Fruit fly (Drosophila melanogaster) whole organism, embryonic: ENCODE measurements around the gene qless.

ENCODE experiments used
- B-H2 ChIP-seq: fragments of 200-800 bp; sonication (Bioruptor generic); optimal IDR thresholded peaks from 2 replicates; lab custom pipeline; 2018; ENCODE audit warnings: missing biosample characterization, mild to moderate bottlenecking, missing genetic modification characterization
- CG11504 ChIP-seq: fragments of 200-800 bp; sonication (Bioruptor generic); optimal IDR thresholded peaks from 3 replicates; lab custom pipeline; 2019; ENCODE audit warnings: missing biosample characterization, mild to moderate bottlenecking, missing genetic modification characterization, moderate library complexity
- CG13296 ChIP-seq: fragments of 200-800 bp; sonication (Bioruptor generic); optimal IDR thresholded peaks from 3 replicates; lab custom pipeline; 2018; ENCODE audit warnings: missing biosample characterization, mild to moderate bottlenecking, missing genetic modification characterization
- CG13775 ChIP-seq: fragments of 200-800 bp; sonication (Bioruptor generic); optimal IDR thresholded peaks from 3 replicates; lab custom pipeline; 2017; ENCODE audit warnings: missing biosample characterization, mild to moderate bottlenecking, missing genetic modification characterization
- CG14667 ChIP-seq: fragments of 200-800 bp; sonication (Bioruptor generic); IDR thresholded peaks from 2 replicates; pipeline ENCODE4 v1.3.6; 2022; ENCODE audit warnings: missing biosample characterization, missing genetic modification characterization
- CG15479 ChIP-seq: fragments of 200-800 bp; sonication (Bioruptor generic); optimal IDR thresholded peaks from 3 replicates; lab custom pipeline; 2019; ENCODE audit warnings: missing biosample characterization, mild to moderate bottlenecking, missing genetic modification characterization, moderate library complexity
- CG18599 ChIP-seq: fragments of 200-800 bp; sonication (Bioruptor generic); optimal IDR thresholded peaks from 3 replicates; lab custom pipeline; 2017; ENCODE audit warnings: missing biosample characterization, missing genetic modification characterization, mild to moderate bottlenecking, moderate library complexity, missing genetic modification reagents
- CG2202 ChIP-seq: fragments of 200-800 bp; sonication (Bioruptor generic); optimal IDR thresholded peaks from 2 replicates; lab custom pipeline; 2018; ENCODE audit warnings: missing biosample characterization, mild to moderate bottlenecking, missing genetic modification characterization
- CG33213 ChIP-seq: fragments of 200-800 bp; sonication (Bioruptor generic); optimal IDR thresholded peaks from 3 replicates; lab custom pipeline; 2016; ENCODE audit warnings: missing biosample characterization, missing genetic modification characterization
- CG34376 ChIP-seq: fragments of 200-800 bp; sonication (Bioruptor generic); optimal IDR thresholded peaks from 2 replicates; lab custom pipeline; 2018; ENCODE audit warnings: missing biosample characterization, mild to moderate bottlenecking, missing genetic modification characterization
- CG3995 ChIP-seq: fragments of 200-800 bp; sonication (Bioruptor generic); optimal IDR thresholded peaks from 3 replicates; lab custom pipeline; 2016; ENCODE audit warnings: missing biosample characterization, missing genetic modification characterization
- CG6791 ChIP-seq: fragments of 200-800 bp; sonication (Bioruptor generic); IDR thresholded peaks from 3 replicates; pipeline ENCODE4 v1.3.6; 2022; ENCODE audit warnings: missing biosample characterization, missing genetic modification characterization; ENCODE audit not compliant: partially characterized antibody
- CG6813 ChIP-seq: fragments of 200-800 bp; sonication (Bioruptor generic); optimal IDR thresholded peaks from 2 replicates; lab custom pipeline; 2017; ENCODE audit warnings: missing biosample characterization, missing genetic modification characterization, mild to moderate bottlenecking, moderate library complexity, missing genetic modification reagents
- CG7271 ChIP-seq: fragments of 200-800 bp; sonication (Bioruptor generic); optimal IDR thresholded peaks from 2 replicates; lab custom pipeline; 2018; ENCODE audit warnings: missing biosample characterization, mild to moderate bottlenecking, missing genetic modification characterization, moderate library complexity
- CG7556 ChIP-seq: fragments of 200-800 bp; sonication (Bioruptor generic); optimal IDR thresholded peaks from 2 replicates; lab custom pipeline; 2017; ENCODE audit warnings: missing biosample characterization, mild to moderate bottlenecking, missing genetic modification characterization
- CG9437 ChIP-seq: fragments of 200-800 bp; sonication (Bioruptor generic); optimal IDR thresholded peaks from 2 replicates; lab custom pipeline; 2018; ENCODE audit warnings: missing biosample characterization, mild to moderate bottlenecking, missing genetic modification characterization
- D19B ChIP-seq: fragments of 200-800 bp; sonication (Bioruptor generic); optimal IDR thresholded peaks from 2 replicates; lab custom pipeline; 2017; ENCODE audit warnings: missing biosample characterization, mild to moderate bottlenecking, missing genetic modification characterization
- Deaf1 ChIP-seq: fragments of 200-800 bp; optimal IDR thresholded peaks from 3 replicates; lab custom pipeline; 2019; ENCODE audit warnings: missing biosample characterization, mild to moderate bottlenecking, missing genetic modification characterization, moderate library complexity
- Doc3 ChIP-seq: fragments of 200-800 bp; sonication (Bioruptor generic); IDR thresholded peaks from 3 replicates; pipeline ENCODE4 v1.3.6; 2022; ENCODE audit warnings: missing biosample characterization, missing genetic modification characterization; ENCODE audit not compliant: partially characterized antibody
- H2.0 ChIP-seq: fragments of 200-800 bp; sonication (Bioruptor generic); IDR thresholded peaks from 2 replicates; pipeline ENCODE4 v1.3.6; 2022; ENCODE audit warnings: missing biosample characterization, missing genetic modification characterization
- HLH4C ChIP-seq: fragments of 200-800 bp; sonication (Bioruptor generic); IDR thresholded peaks from 3 replicates; pipeline ENCODE4 v1.3.6; 2022; ENCODE audit warnings: missing biosample characterization, missing genetic modification characterization; ENCODE audit not compliant: partially characterized antibody
- HmgZ ChIP-seq: fragments of 200-800 bp; sonication (Bioruptor generic); optimal IDR thresholded peaks from 2 replicates; lab custom pipeline; 2018; ENCODE audit warnings: missing biosample characterization, mild to moderate bottlenecking, missing genetic modification characterization
- Hmr ChIP-seq: fragments of 200-800 bp; sonication (Bioruptor generic); optimal IDR thresholded peaks from 3 replicates; lab custom pipeline; 2017; ENCODE audit warnings: mild to moderate bottlenecking, missing biosample characterization, missing genetic modification reagents, missing genetic modification characterization
- Hsf ChIP-seq: fragments of 200-800 bp; sonication (Bioruptor generic); optimal IDR thresholded peaks from 3 replicates; lab custom pipeline; 2016; ENCODE audit warnings: missing biosample characterization, missing genetic modification characterization
- Max ChIP-seq: fragments of 200-800 bp; sonication (Bioruptor generic); optimal IDR thresholded peaks from 2 replicates; lab custom pipeline; 2016; ENCODE audit warnings: missing biosample characterization, mild to moderate bottlenecking, missing genetic modification characterization
- NFAT ChIP-seq: fragments of 200-800 bp; sonication (Bioruptor generic); IDR thresholded peaks from 2 replicates; pipeline ENCODE4 v1.3.6; 2022; ENCODE audit warnings: missing biosample characterization, missing genetic modification characterization
- Spps ChIP-seq: fragments of 200-800 bp; sonication (Bioruptor generic); optimal IDR thresholded peaks from 2 replicates; lab custom pipeline; 2018; ENCODE audit warnings: missing biosample characterization, mild to moderate bottlenecking, missing genetic modification characterization
- Vsx1 ChIP-seq: fragments of 200-800 bp; sonication (Bioruptor generic); optimal IDR thresholded peaks from 2 replicates; lab custom pipeline; 2017; ENCODE audit warnings: missing biosample characterization, mild to moderate bottlenecking, missing genetic modification characterization, missing genetic modification reagents
- caup ChIP-seq: fragments of 200-800 bp; sonication (Bioruptor generic); optimal IDR thresholded peaks from 3 replicates; lab custom pipeline; 2017; ENCODE audit warnings: missing biosample characterization, mild to moderate bottlenecking, missing genetic modification characterization, moderate library complexity; ENCODE audit not compliant: severe bottlenecking
- chn ChIP-seq: fragments of 200-800 bp; sonication (Bioruptor generic); optimal IDR thresholded peaks from 2 replicates; lab custom pipeline; 2016; ENCODE audit warnings: missing biosample characterization, missing genetic modification characterization
- corto ChIP-seq: fragments of 200-800 bp; sonication (Bioruptor generic); optimal IDR thresholded peaks from 2 replicates; lab custom pipeline; 2016; ENCODE audit warnings: missing biosample characterization, mild to moderate bottlenecking, missing genetic modification characterization, moderate library complexity
- dmrt11E ChIP-seq: fragments of 200-800 bp; sonication (Bioruptor generic); optimal IDR thresholded peaks from 3 replicates; lab custom pipeline; 2018; ENCODE audit warnings: missing biosample characterization, mild to moderate bottlenecking, missing genetic modification characterization, moderate library complexity
- emc ChIP-seq: fragments of 200-800 bp; sonication (Bioruptor generic); optimal IDR thresholded peaks from 2 replicates; lab custom pipeline; 2016; ENCODE audit warnings: missing biosample characterization, missing genetic modification characterization
- exex ChIP-seq: fragments of 200-800 bp; sonication (Bioruptor generic); optimal IDR thresholded peaks from 4 replicates; lab custom pipeline; 2018; ENCODE audit warnings: missing biosample characterization, mild to moderate bottlenecking, missing genetic modification characterization, moderate library complexity
- gcm ChIP-seq: fragments of 200-800 bp; sonication (Bioruptor generic); optimal IDR thresholded peaks from 2 replicates; lab custom pipeline; 2019; ENCODE audit warnings: missing biosample characterization, mild to moderate bottlenecking, missing genetic modification characterization, moderate library complexity
- grn ChIP-seq: fragments of 200-800 bp; sonication (Bioruptor generic); optimal IDR thresholded peaks from 3 replicates; lab custom pipeline; 2017; ENCODE audit warnings: missing biosample characterization, missing genetic modification characterization
- nau ChIP-seq: fragments of 200-800 bp; sonication (Bioruptor generic); optimal IDR thresholded peaks from 3 replicates; lab custom pipeline; 2017; ENCODE audit warnings: missing biosample characterization, mild to moderate bottlenecking, missing genetic modification characterization, missing genetic modification reagents
- otp ChIP-seq: fragments of 200-800 bp; sonication (Bioruptor generic); IDR thresholded peaks from 3 replicates; pipeline ENCODE4, ENCODE4 v1.3.6; 2022; ENCODE audit warnings: missing biosample characterization, missing genetic modification characterization
- repo ChIP-seq: fragments of 200-800 bp; sonication (Bioruptor generic); optimal IDR thresholded peaks from 2 replicates; lab custom pipeline; 2016; ENCODE audit warnings: missing biosample characterization, missing genetic modification characterization
- row ChIP-seq: fragments of 200-800 bp; sonication (Bioruptor generic); IDR thresholded peaks from 3 replicates; pipeline ENCODE4 v1.3.6; 2022; ENCODE audit warnings: missing biosample characterization, missing genetic modification characterization
- slbo ChIP-seq: fragments of 200-800 bp; sonication (Bioruptor generic); IDR thresholded peaks from 2 replicates; pipeline ENCODE4 v1.3.6; 2022; ENCODE audit warnings: missing biosample characterization, missing genetic modification characterization
- sug ChIP-seq: fragments of 200-800 bp; optimal IDR thresholded peaks from 2 replicates; lab custom pipeline; 2019; ENCODE audit warnings: missing biosample characterization, mild to moderate bottlenecking, missing genetic modification characterization, moderate library complexity
- vvl ChIP-seq: fragments of 200-800 bp; sonication (Bioruptor generic); IDR thresholded peaks from 2 replicates; pipeline ENCODE4 v1.3.6; 2022; ENCODE audit warnings: missing biosample characterization, missing genetic modification characterization
- z ChIP-seq: fragments of 200-800 bp; sonication (Bioruptor generic); IDR thresholded peaks from 3 replicates; pipeline ENCODE4 v1.3.6; 2022; ENCODE audit warnings: missing biosample characterization, missing genetic modification characterization

qless gene

DNA sequence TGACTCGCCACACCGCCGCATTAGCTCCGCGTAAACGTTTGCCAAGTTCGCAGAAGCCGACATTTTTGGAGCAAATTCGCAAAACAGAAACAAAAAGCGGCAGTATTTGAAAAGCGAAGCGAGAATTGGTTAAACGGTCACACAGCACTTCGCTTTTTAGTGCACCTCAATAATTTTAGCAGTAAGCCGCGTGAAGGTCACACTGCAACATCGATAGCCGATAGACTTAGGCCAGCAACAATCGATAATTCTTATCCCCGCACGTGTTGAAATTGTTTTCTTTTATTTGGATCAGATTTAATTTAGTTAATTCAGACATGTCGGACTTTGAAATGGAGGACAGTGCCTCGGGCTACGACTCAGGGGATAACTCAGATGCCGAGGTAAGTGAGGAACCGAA, 39.2 kb downstream of the qless start, which contains the start of the genes Zwilch and CG1542 (continued):
- TF ChIP-seq Max (GFP tag; lab: Kevin White, UChicago): peak; percentile 78
- TF ChIP-seq CG6791 (GFP tag; lab: Robert Waterston, UW): peak; percentile 77
- TF ChIP-seq CG13775 (GFP tag; lab: Kevin White, UChicago): no peak
- TF ChIP-seq Doc3 (GFP tag; lab: Robert Waterston, UW): peak; percentile 43
- TF ChIP-seq corto (GFP tag; lab: Kevin White, UChicago): no peak
- no peak for TF ChIP-seq Spps (tag; lab: Kevin White, UChicago)
- TF ChIP-seq repo: no peak
- no peak for TF ChIP-seq CG13296 (GFP tag; lab: Kevin White, UChicago)
- no peak for TF ChIP-seq CG14667 (GFP tag; lab: Robert Waterston, UW)
- TF ChIP-seq CG11504 (tag; lab: Kevin White, UChicago): no peak
- peak; percentile 14 for TF ChIP-seq Hsf (GFP tag; lab: Kevin White, UChicago)
- TF ChIP-seq vvl (GFP tag; lab: Robert Waterston, UW): peak; percentile 57; the same call in 1 of the 2 replicates
- TF ChIP-seq HmgZ (tag; lab: Kevin White, UChicago): peak; percentile 66
- TF ChIP-seq CG6813 (GFP tag; lab: Kevin White, UChicago): no peak

DNA sequence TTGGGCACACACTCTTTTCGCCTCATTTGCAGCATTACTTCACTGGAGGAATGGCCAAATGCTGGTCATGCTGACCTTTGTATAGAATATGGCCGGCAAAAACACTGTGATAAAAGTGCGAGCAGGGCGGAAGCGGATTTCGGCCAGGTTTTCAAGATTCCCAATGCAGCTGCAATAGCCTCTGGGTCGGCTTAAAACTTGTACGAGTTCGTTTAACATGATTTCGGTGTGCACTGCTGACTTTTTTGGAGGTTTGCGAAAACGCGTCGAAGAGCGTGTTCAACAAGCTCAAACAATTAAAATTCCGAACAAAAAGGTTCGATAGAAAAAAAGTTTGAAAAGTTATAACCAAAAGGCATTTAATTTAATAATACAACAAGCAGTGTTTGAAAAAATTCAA, 41.8 kb downstream of the qless start, which contains the start of gene chp:
chp (minus strand) TSS at position 101 of the 400 bp plus-strand sequence.
- no peak for TF ChIP-seq CG7556 (GFP tag; lab: Kevin White, UChicago)
- TF ChIP-seq CG2202 (tag; lab: Kevin White, UChicago): no peak
- TF ChIP-seq nau (GFP tag; lab: Kevin White, UChicago): no peak
- TF ChIP-seq CG33213 (GFP tag; lab: Kevin White, UChicago): no peak
- no peak for TF ChIP-seq z (GFP tag; lab: Robert Waterston, UW)

DNA sequence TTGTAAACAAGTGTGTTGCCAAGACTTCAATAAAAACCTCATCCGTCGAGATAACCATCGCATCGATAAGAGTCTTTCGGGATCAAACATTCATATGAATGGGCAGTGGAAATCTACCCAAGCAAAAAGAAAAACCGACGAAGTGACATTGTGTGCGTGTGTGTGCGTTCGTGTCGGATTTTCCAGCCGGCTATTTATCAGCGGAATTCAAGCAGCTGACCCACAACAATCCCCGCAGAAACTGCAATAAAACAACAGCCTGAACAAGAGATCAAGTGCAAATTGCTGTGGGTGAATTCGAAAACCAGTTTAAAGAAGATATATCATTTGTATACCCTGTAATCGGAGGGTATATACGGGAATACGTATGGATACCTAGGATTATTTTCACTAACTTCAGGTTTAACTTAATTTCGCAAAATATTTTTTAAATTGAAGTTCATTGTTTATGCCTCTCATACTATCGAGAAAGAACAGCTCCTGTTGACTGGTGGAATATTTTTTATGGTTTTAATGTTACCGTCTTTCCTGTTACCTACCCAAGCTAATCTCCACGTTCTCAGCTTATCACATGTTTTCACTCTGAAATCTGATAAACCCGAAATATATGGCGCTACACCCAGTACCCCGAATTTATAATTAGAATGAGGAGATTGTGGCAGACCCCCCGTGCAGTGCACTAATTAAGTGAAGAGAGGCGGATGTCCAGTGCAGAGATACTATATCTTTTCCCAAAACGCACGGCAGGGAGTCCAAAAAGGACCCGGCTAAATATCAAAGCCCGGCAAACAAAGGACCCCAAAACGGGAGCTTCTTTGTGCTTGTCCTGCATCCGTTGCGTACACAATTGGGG, 55.0 kb downstream of the qless start:
- no peak for TF ChIP-seq emc (GFP tag; lab: Kevin White, UChicago)
- TF ChIP-seq H2.0 (GFP tag; lab: Robert Waterston, UW): no peak
- TF ChIP-seq Deaf1: no peak
- peak; percentile 48 for TF ChIP-seq D19B
- peak; percentile 40 for TF ChIP-seq CG34376
- TF ChIP-seq chn (GFP tag; lab: Kevin White, UChicago): no peak
- TF ChIP-seq sug (tag; lab: Kevin White, UChicago): peak; percentile 98
- peak; percentile 37 for TF ChIP-seq grn (GFP tag; lab: Kevin White, UChicago)
- TF ChIP-seq CG18599 (GFP tag; lab: Kevin White, UChicago): peak; percentile 5
- TF ChIP-seq CG15479: peak; percentile 57
- TF ChIP-seq exex: peak; percentile 49
- no peak for TF ChIP-seq CG3995
- TF ChIP-seq Vsx1 (GFP tag; lab: Kevin White, UChicago): peak; percentile 21
- peak; percentile 27; the same call in 1 of the 3 replicates for TF ChIP-seq row (GFP tag; lab: Robert Waterston, UW)

DNA sequence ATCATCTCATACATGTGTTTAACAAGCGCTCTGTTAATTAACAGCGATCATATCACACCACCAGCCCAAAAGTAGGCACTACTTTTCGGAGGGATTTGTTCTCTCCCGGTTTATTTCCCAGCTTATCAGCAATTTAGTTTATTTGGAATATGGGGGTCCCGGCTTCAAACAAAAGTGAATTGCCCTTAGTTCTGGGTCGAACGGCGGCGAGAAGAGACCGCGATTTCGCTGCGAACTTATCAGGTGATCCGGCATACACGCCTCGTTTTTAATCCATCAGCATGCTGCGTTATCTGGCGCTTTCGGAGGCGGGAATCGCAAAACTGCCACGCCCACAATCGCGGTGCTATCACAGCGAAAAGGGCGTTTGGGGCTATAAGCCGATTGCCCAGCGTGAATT, 55.7 kb downstream of the qless start, which contains the start of gene CG1544:
CG1544 (plus strand) TSS at position 186 of the 400 bp plus-strand sequence.
- TF ChIP-seq caup (GFP tag; lab: Kevin White, UChicago) (peak; percentile 0), Hmr (peak; percentile 17), otp (GFP tag; lab: Robert Waterston, UW) (no peak), dmrt11E (no peak), B-H2 (peak; percentile 13), Hsf (GFP tag; lab: Kevin White, UChicago) (no peak), gcm (GFP tag; lab: Kevin White, UChicago) (peak; percentile 65), Deaf1 (peak; percentile 21), HLH4C (GFP tag; lab: Robert Waterston, UW) (0 out of 3 replicates have a peak, but pooled peaks have one; percentile 12), sug (tag; lab: Kevin White, UChicago) (peak; percentile 98), slbo (no peak), CG9437 (no peak), NFAT (peak; percentile 16; the same call in 1 of the 2 replicates), CG7271 (tag; lab: Kevin White, UChicago) (no peak)
